Worm (Caenorhabditis elegans): Measurements from ENCODE around the gene chtb-2.

Gene chtb-2

DNA sequence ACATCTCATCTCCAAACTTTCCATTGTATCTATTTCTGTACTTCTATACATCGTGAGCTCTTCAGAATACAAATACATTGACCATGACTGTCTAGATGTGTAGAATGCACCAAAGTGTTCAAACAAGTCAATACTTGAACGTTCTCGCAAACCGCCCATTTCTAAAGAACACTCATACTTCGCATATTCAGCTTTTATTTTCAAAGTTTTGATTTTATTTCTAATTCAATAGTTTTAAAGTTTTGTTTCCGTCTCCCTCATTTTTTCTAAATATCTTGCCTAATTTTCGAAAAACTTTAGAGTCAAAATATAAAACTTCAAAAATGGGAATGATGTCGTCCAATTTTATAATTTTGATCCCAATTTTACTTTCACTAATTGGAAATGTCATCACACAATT is 44.9 kb downstream of the chtb-2 start, which contains the start of gene pqn-10:
Gene pqn-10 (plus strand): TSS at position 301 of the 400 bp plus-strand sequence.
- no peak for TF ChIP-seq hmbx-1 (tag; optimal IDR thresholded peaks at IDR 0.05)
- no peak for TF ChIP-seq ets-7 (tag; optimal IDR thresholded peaks at IDR 0.05)
- no peak for TF ChIP-seq tbx-37 (GFP tag; conservative IDR thresholded peaks at IDR 0.05)
- TF ChIP-seq F13C5.2 (tag; optimal IDR thresholded peaks at IDR 0.05) = no peak
- TF ChIP-seq tra-4 (tag; optimal IDR thresholded peaks at IDR 0.05) = no peak
- no peak for TF ChIP-seq ceh-13 (GFP tag; optimal IDR thresholded peaks at IDR 0.05)
- no peak for TF ChIP-seq aly-1 (tag; optimal IDR thresholded peaks at IDR 0.05)
- no peak for TF ChIP-seq ceh-36 (tag; optimal IDR thresholded peaks at IDR 0.05)
- TF ChIP-seq pes-1 (GFP tag; IDR thresholded peaks at IDR 0.05) = no peak
- no peak for TF ChIP-seq sea-1 (GFP tag; conservative IDR thresholded peaks at IDR 0.05)
- no peak for TF ChIP-seq tbx-11 (GFP tag; IDR thresholded peaks at IDR 0.05)
- TF ChIP-seq flt-1 (GFP tag; IDR thresholded peaks at IDR 0.05) = no peak
- no peak for TF ChIP-seq scrt-1 (GFP tag; IDR thresholded peaks at IDR 0.05)
- no peak for TF ChIP-seq hnd-1 (tag; optimal IDR thresholded peaks at IDR 0.05)
- TF ChIP-seq B0310.2 (tag; optimal IDR thresholded peaks at IDR 0.05) = no peak
- TF ChIP-seq ama-1 (optimal IDR thresholded peaks at IDR 0.05) = no peak

DNA sequence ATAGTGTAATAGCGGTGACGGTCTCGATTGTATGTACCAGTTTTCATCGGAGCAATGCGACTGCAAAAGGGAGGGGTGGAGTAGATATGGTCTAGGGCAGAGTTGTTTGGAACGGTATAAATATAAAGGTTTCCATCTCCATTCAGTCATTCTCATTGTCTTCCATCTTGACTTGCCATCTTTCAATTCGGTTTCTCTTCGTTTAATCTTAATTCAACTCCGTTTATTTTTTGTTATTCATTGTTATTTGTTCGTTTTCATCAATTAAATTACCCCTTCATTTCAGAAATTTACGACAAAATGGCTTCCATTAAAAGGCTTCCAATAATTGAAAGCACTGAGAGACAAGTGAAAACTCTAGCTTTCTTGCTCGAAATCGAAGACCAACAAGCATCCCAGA is 48.1 kb downstream of the chtb-2 start, which contains the start of gene C09E7.11:
Gene C09E7.11 (plus strand): TSS at position 301 of the 400 bp plus-strand sequence.
- no peak for TF ChIP-seq sea-1 (GFP tag; conservative IDR thresholded peaks at IDR 0.05)
- TF ChIP-seq hmbx-1 (tag; optimal IDR thresholded peaks at IDR 0.05) = no peak
- TF ChIP-seq hnd-1 (tag; optimal IDR thresholded peaks at IDR 0.05) = no peak
- TF ChIP-seq B0310.2 (tag; optimal IDR thresholded peaks at IDR 0.05) = no peak
- no peak for TF ChIP-seq hmg-4 (GFP tag; optimal IDR thresholded peaks at IDR 0.05)
- TF ChIP-seq ets-7 (tag; optimal IDR thresholded peaks at IDR 0.05) = no peak
- TF ChIP-seq ama-1 (optimal IDR thresholded peaks at IDR 0.05) = no peak
- TF ChIP-seq ceh-36 (tag; optimal IDR thresholded peaks at IDR 0.05) = no peak
- no peak for TF ChIP-seq scrt-1 (GFP tag; IDR thresholded peaks at IDR 0.05)
- no peak for TF ChIP-seq flt-1 (GFP tag; IDR thresholded peaks at IDR 0.05)

DNA sequence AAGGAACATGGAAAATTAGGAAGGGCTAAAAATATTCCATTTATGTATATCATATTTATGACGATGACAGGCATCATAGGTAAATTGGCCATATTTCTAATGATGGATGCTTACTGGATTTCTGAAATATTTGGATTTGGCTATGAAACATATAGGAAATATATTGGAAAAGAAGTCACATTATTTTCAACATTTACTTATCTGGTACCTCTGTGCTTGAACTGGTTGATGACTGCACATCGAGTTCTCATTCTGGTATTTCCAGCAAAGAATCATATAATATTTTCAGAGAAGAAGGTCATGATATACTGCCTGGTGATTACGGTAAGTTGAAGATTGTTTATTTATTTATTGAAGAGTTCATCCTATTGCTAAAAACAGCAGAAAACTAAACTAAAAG is 49.6 kb downstream of the chtb-2 start, which contains the start of gene srxa-5:
Gene srxa-5 (plus strand): TSS at position 301 of the 400 bp plus-strand sequence.
- TF ChIP-seq sea-1 (GFP tag; conservative IDR thresholded peaks at IDR 0.05) = no peak
- no peak for TF ChIP-seq hmbx-1 (tag; optimal IDR thresholded peaks at IDR 0.05)
- TF ChIP-seq scrt-1 (GFP tag; IDR thresholded peaks at IDR 0.05) = no peak
- no peak for TF ChIP-seq ets-7 (tag; optimal IDR thresholded peaks at IDR 0.05)
- TF ChIP-seq ceh-36 (tag; optimal IDR thresholded peaks at IDR 0.05) = no peak
- TF ChIP-seq tbx-37 (GFP tag; conservative IDR thresholded peaks at IDR 0.05) = no peak
- TF ChIP-seq F13C5.2 (tag; optimal IDR thresholded peaks at IDR 0.05) = no peak
- TF ChIP-seq aly-1 (tag; optimal IDR thresholded peaks at IDR 0.05) = no peak
- no peak for TF ChIP-seq tra-4 (tag; optimal IDR thresholded peaks at IDR 0.05)
- no peak for TF ChIP-seq ama-1 (optimal IDR thresholded peaks at IDR 0.05)
- TF ChIP-seq flt-1 (GFP tag; IDR thresholded peaks at IDR 0.05) = no peak
- no peak for TF ChIP-seq B0310.2 (tag; optimal IDR thresholded peaks at IDR 0.05)
- TF ChIP-seq ceh-13 (GFP tag; optimal IDR thresholded peaks at IDR 0.05) = no peak

DNA sequence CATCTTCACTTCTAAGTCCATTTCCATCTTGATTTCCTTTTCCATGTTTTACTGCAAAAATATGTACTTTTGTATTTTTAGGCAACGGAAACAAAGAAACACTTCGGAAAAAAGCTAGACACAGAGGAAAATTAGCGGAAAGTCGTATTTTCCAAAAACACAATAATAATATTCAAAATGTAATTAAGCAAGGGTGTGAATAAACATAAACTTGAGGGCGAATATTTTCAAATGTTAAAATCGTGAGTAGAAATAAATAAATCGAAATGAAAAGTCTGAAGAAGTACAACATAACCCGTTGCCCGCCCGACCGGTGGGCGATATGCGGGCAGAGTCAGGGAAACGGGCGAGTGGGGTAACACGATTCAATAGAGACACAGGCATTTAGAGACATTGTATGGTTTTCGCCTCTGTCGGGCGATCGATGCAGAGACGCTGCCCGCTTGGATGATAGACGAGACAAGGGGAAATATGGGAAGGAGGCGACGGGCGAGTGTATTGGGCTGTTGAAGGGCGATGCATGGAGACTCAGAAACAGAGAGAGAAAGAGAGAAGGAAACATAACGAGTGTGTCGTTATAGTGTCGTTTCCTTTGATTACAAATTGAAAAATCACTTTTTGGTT is 54.0 kb downstream of the chtb-2 start, which contains the start of gene C09E7.4:
Gene C09E7.4 (minus strand): TSS at position 51 of the 624 bp plus-strand sequence.
- TF ChIP-seq tbx-37 (GFP tag; conservative IDR thresholded peaks at IDR 0.05) (no peak), ceh-13 (GFP tag; optimal IDR thresholded peaks at IDR 0.05) (no peak), sea-1 (GFP tag; conservative IDR thresholded peaks at IDR 0.05) (no peak), pes-1 (GFP tag; IDR thresholded peaks at IDR 0.05) (no peak; the same call in 1 of the 2 replicates), hnd-1 (tag; optimal IDR thresholded peaks at IDR 0.05) (no peak), B0310.2 (tag; optimal IDR thresholded peaks at IDR 0.05) (no peak), aly-1 (tag; optimal IDR thresholded peaks at IDR 0.05) (peak; percentile 38), flt-1 (GFP tag; IDR thresholded peaks at IDR 0.05) (no peak), hmg-4 (GFP tag; optimal IDR thresholded peaks at IDR 0.05) (no peak), hmbx-1 (tag; optimal IDR thresholded peaks at IDR 0.05) (no peak), scrt-1 (GFP tag; IDR thresholded peaks at IDR 0.05) (no peak), tra-4 (tag; optimal IDR thresholded peaks at IDR 0.05) (no peak), F13C5.2 (tag; optimal IDR thresholded peaks at IDR 0.05) (peak; percentile 65), tbx-11 (GFP tag; IDR thresholded peaks at IDR 0.05) (no peak), ets-7 (tag; optimal IDR thresholded peaks at IDR 0.05) (peak; percentile 22), ceh-36 (tag; optimal IDR thresholded peaks at IDR 0.05) (peak; percentile 9), ama-1 (optimal IDR thresholded peaks at IDR 0.05) (no peak)
